Worm (Caenorhabditis elegans) whole organism, mixed stage, embryonic: ENCODE results near the gene K12B6.9.

ENCODE experiments used
- M03D4.4 ChIP-seq: sonication (generic microtip); optimal IDR thresholded peaks from 2 replicates; lab custom pipeline; 2017; ENCODE audit warnings: mild to moderate bottlenecking, missing genetic modification characterization, missing compliant biosample characterization
- ces-1 ChIP-seq: fragments of 150-350 bp; optimal IDR thresholded peaks from 2 replicates; lab custom pipeline; 2014; ENCODE audit warnings: missing biosample characterization, missing genetic modification reagents, missing genetic modification characterization
- elt-3 ChIP-seq: fragments of 150-350 bp; optimal IDR thresholded peaks from 2 replicates; lab custom pipeline; 2014; ENCODE audit warnings: missing biosample characterization, missing genetic modification characterization
- lin-32 ChIP-seq: fragments of 200-800 bp; sonication (Bioruptor generic); optimal IDR thresholded peaks from 2 replicates; lab custom pipeline; 2018; ENCODE audit warnings: mild to moderate bottlenecking, missing genetic modification characterization, missing compliant biosample characterization
- lsy-2 ChIP-seq: fragments of 150-350 bp; optimal IDR thresholded peaks from 2 replicates; lab custom pipeline; 2014; ENCODE audit warnings: missing biosample characterization, missing genetic modification characterization
- mab-5 ChIP-seq: fragments of 150-350 bp; optimal IDR thresholded peaks from 2 replicates; lab custom pipeline; 2014; ENCODE audit warnings: missing biosample characterization, missing genetic modification characterization
- nhr-12 ChIP-seq: fragments of 150-350 bp; optimal IDR thresholded peaks from 2 replicates; lab custom pipeline; 2014; ENCODE audit warnings: missing biosample characterization, missing genetic modification characterization
- nhr-237 ChIP-seq: fragments of 150-350 bp; optimal IDR thresholded peaks from 2 replicates; lab custom pipeline; 2014; ENCODE audit warnings: missing biosample characterization, missing genetic modification characterization
- nhr-28 ChIP-seq: fragments of 150-350 bp; optimal IDR thresholded peaks from 2 replicates; lab custom pipeline; 2014; ENCODE audit warnings: missing biosample characterization, missing genetic modification characterization
- nhr-76 ChIP-seq: sonication (generic microtip); optimal IDR thresholded peaks from 2 replicates; lab custom pipeline; 2017; ENCODE audit warnings: missing biosample characterization, missing genetic modification characterization
- pha-4 ChIP-seq: fragments of 150-350 bp; optimal IDR thresholded peaks from 2 replicates; lab custom pipeline; 2018; ENCODE audit warnings: missing biosample characterization, missing genetic modification reagents, missing genetic modification characterization
- unc-120 ChIP-seq: sonication (generic microtip); optimal IDR thresholded peaks from 2 replicates; lab custom pipeline; 2017; ENCODE audit warnings: missing genetic modification characterization, missing compliant biosample characterization; ENCODE audit not compliant: poor library complexity, severe bottlenecking
- unc-39 ChIP-seq: fragments of 150-350 bp; optimal IDR thresholded peaks from 2 replicates; lab custom pipeline; 2014; ENCODE audit warnings: missing biosample characterization, missing genetic modification characterization

- TF ChIP-seq nhr-76 (tag; lab: Kevin White, UChicago) (no peak), mab-5 (tag; lab: Kevin White, UChicago) (no peak), lsy-2 (tag; lab: Kevin White, UChicago) (no peak), unc-39 (tag; lab: Kevin White, UChicago) (no peak), elt-3 (tag; lab: Kevin White, UChicago) (no peak), lin-32 (GFP tag; lab: Kevin White, UChicago) (no peak), M03D4.4 (tag; lab: Kevin White, UChicago) (no peak), nhr-12 (tag; lab: Kevin White, UChicago) (no peak), nhr-28 (no peak), unc-120 (tag; lab: Kevin White, UChicago) (no peak), pha-4 (tag; lab: Kevin White, UChicago) (no peak), ces-1 (GFP tag; lab: Kevin White, UChicago) (no peak), nhr-237 (tag; lab: Kevin White, UChicago) (no peak)
These were observed 8.6 kb upstream of the K12B6.9 start for ce11 chrV:6301046-6301445.
